Worm (Caenorhabditis elegans): Measurements from ENCODE around the gene ogdh-2.
A peak's percentile ranks its signal among the peaks of the same experiment; 100 is the strongest.

The ogdh-2 gene

DNA sequence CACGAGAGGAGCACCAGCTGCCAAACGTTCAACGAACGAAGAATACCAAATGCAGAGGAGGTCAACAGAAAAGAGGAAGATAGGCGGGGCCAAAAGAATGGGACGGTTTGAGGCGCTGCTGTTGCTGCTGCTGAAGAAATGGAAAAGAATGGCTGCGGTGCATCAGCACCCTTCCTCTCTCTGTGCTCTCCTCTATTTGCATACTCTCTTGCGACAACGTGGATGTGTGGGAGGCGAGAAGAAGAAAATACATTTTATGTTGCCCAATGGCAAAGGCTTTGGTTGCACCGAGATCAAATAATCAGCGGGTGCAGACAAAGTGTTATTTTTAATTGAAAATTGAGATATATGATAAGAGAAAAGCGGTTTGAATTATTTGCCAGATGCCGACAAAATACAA lies 35.9 kb upstream of the ogdh-2 start:
- TF ChIP-seq unc-39 (tag; optimal IDR thresholded peaks at IDR 0.05) (no peak), elt-3 (tag; optimal IDR thresholded peaks at IDR 0.05) (no peak), elt-1 (tag; optimal IDR thresholded peaks at IDR 0.05) (no peak), sma-9 (GFP tag; optimal IDR thresholded peaks at IDR 0.05) (peak; percentile 92), sma-9 (tag; optimal IDR thresholded peaks at IDR 0.05) (no peak), unc-62 (GFP tag; optimal IDR thresholded peaks at IDR 0.05) (no peak), nhr-6 (tag; optimal IDR thresholded peaks at IDR 0.05) (no peak), ama-1 (optimal IDR thresholded peaks at IDR 0.05) (no peak), crh-2 (tag; optimal IDR thresholded peaks at IDR 0.05) (no peak), aly-2 (tag; optimal IDR thresholded peaks at IDR 0.05) (no peak), nhr-129 (tag; optimal IDR thresholded peaks at IDR 0.05) (peak; percentile 19), skn-1 (tag; optimal IDR thresholded peaks at IDR 0.05) (no peak)

DNA sequence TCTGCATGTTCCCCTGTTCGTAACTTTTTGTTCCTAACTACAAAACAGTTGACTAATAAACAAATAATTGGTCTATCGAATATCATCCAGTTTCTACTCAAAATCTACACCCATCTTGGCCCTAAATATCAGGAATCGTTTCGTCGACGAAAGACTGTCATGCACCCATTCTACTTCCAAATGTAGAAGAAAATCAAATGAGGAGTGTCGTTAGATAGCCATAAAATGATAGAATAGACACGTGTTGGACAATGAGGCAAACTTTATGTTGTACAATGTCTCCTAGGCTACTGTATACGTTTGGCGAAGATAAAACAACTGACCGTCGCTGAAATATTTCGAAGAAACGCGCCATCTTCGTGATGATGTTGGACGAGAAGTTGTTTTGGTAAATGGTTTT lies 34.3 kb upstream of the ogdh-2 start:
- TF ChIP-seq peb-1 (tag; optimal IDR thresholded peaks at IDR 0.05) (no peak), nhr-237 (tag; optimal IDR thresholded peaks at IDR 0.05) (no peak), zag-1 (tag; optimal IDR thresholded peaks at IDR 0.05) (no peak), elt-3 (tag; optimal IDR thresholded peaks at IDR 0.05) (no peak), ceh-16 (tag; optimal IDR thresholded peaks at IDR 0.05) (no peak), lin-39 (tag; optimal IDR thresholded peaks at IDR 0.05) (no peak), nhr-129 (tag; optimal IDR thresholded peaks at IDR 0.05) (no peak)

DNA sequence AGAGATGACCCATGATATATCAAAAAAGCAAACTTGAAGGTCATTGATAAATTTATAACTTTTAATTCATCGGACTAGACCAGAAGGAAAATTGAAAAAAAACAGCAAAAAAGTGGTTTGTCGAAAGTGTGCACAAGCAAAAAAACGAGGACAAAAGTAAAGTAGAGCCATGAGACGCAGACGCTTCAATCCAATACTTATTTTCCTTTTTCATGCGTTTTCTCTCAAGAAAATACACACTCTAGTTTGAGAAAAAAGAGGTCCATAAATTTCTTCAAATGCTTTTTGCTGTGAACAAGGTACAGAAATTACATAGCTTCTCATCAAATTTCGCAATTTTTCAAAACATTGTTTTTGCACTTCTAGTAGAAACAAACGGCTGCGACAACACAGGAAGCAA lies 33.1 kb upstream of the ogdh-2 start:
- TF ChIP-seq C34F6.9 (tag; optimal IDR thresholded peaks at IDR 0.05), result peak; percentile 56
- no peak for TF ChIP-seq nhr-21 (tag; optimal IDR thresholded peaks at IDR 0.05)
- TF ChIP-seq unc-55 (GFP tag; optimal IDR thresholded peaks at IDR 0.05), result peak; percentile 79

DNA sequence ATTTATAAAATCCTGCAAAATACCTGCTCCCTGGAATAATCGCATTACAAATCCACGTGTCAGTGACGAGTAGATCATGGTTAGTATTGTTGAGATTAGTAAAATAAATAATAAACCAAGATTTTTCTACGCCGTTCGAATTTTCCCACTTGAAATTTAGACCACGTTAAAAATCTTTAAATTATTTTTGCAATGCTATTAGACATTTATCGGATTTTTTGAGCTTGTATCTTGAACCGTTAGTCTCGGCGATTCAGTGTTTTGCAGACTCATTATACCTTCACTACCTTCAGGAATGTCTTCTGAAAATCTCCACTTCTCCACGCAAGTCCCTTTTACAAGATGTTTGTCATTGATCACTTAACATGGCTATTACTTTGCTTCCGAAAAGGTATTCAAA lies 32.1 kb upstream of the ogdh-2 start, which contains the start of gene C27A7.5:
Gene C27A7.5 (minus strand): TSS at position 101 of the 400 bp plus-strand sequence.
- TF ChIP-seq crh-2 (tag; optimal IDR thresholded peaks at IDR 0.05), result no peak
- TF ChIP-seq egl-27 (tag; optimal IDR thresholded peaks at IDR 0.05), result no peak
- no peak for TF ChIP-seq unc-55 (GFP tag; optimal IDR thresholded peaks at IDR 0.05)
- TF ChIP-seq C34F6.9 (tag; optimal IDR thresholded peaks at IDR 0.05), result no peak
- TF ChIP-seq R02D3.7 (tag; optimal IDR thresholded peaks at IDR 0.05), result no peak
- TF ChIP-seq zag-1 (tag; optimal IDR thresholded peaks at IDR 0.05), result no peak
- TF ChIP-seq ZK546.5 (tag; optimal IDR thresholded peaks at IDR 0.05), result no peak
- no peak for TF ChIP-seq ceh-16 (tag; optimal IDR thresholded peaks at IDR 0.05)
- no peak for TF ChIP-seq peb-1 (tag; optimal IDR thresholded peaks at IDR 0.05)
- TF ChIP-seq nhr-25 (tag; optimal IDR thresholded peaks at IDR 0.05), result no peak
- no peak for TF ChIP-seq lin-11 (tag; optimal IDR thresholded peaks at IDR 0.05)
- no peak for TF ChIP-seq nhr-12 (tag; optimal IDR thresholded peaks at IDR 0.05)
- TF ChIP-seq unc-39 (tag; optimal IDR thresholded peaks at IDR 0.05), result no peak

DNA sequence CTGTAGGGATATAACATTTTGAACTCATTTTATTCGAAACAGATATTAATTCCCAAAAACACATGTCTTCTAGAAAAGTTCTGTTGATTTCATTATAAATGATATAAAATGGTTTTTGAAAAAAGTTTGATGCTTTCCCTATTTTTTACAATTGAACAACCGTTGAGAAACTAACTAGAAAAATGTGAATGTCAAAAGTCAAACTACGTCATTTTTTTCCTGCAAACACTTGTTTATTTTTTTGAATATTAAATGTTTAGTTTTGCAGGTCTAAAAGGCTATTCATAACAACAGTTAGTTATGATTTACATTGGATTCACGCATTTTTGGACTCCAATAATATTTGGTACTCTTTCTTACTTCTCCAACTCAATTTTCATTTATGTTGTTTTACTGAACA lies 31.4 kb upstream of the ogdh-2 start, which contains the start of gene srj-4:
Gene srj-4 (plus strand): TSS at position 301 of the 400 bp plus-strand sequence.
- TF ChIP-seq sma-3 (GFP tag; optimal IDR thresholded peaks at IDR 0.05) (no peak), nhr-77 (tag; optimal IDR thresholded peaks at IDR 0.05) (no peak), lin-11 (tag; optimal IDR thresholded peaks at IDR 0.05) (no peak), nhr-10 (tag; optimal IDR thresholded peaks at IDR 0.05) (no peak), ztf-11 (tag; optimal IDR thresholded peaks at IDR 0.05) (no peak)

DNA sequence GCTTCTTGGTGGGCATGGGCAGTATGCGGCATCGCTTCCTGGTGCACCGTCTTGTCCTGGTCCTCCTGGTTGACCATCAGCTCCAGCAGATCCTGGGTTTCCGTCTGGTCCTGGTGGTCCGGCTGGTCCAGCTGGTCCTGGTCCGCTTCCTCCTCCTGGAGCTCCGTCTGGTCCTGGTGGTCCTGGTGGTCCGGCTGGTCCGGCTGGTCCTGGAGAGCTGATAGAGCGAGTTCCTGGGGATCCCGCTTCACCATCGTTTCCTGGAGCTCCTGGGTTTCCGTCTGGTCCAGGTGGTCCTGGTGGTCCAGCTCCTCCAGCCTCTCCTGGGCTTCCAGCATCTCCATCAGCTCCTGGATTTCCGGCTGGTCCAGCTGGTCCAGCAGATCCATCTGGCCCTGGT lies 27.3 kb upstream of the ogdh-2 start:
- TF ChIP-seq skn-1 (tag; optimal IDR thresholded peaks at IDR 0.05) (no peak), mbf-1 (tag; optimal IDR thresholded peaks at IDR 0.05) (no peak), gmeb-1 (tag; optimal IDR thresholded peaks at IDR 0.05) (no peak), lin-11 (tag; optimal IDR thresholded peaks at IDR 0.05) (no peak), lin-39 (tag; optimal IDR thresholded peaks at IDR 0.05) (no peak), alr-1 (tag; optimal IDR thresholded peaks at IDR 0.05) (no peak), dmd-4 (tag; optimal IDR thresholded peaks at IDR 0.05) (no peak), sma-3 (GFP tag; optimal IDR thresholded peaks at IDR 0.05) (no peak), elt-1 (tag; optimal IDR thresholded peaks at IDR 0.05) (no peak), R02D3.7 (tag; optimal IDR thresholded peaks at IDR 0.05) (no peak), unc-55 (GFP tag; optimal IDR thresholded peaks at IDR 0.05) (no peak), mab-5 (tag; optimal IDR thresholded peaks at IDR 0.05) (no peak)
